Worm (Caenorhabditis elegans): Measurements from ENCODE around the gene C15C7.6.

Gene C15C7.6

ce11 chrX:3204778-3205177 is 34.4 kb upstream of the C15C7.6 start, which contains the start of gene F28B4.1:
F28B4.1 (plus strand) TSS chrX:3205078.
- TF ChIP-seq unc-55 (GFP tag; optimal IDR thresholded peaks at IDR 0.05): no peak
- no peak for TF ChIP-seq ref-2 (tag; optimal IDR thresholded peaks at IDR 0.05)
- no peak for TF ChIP-seq hlh-8 (tag; optimal IDR thresholded peaks at IDR 0.05)
- no peak for TF ChIP-seq ceh-31 (tag; optimal IDR thresholded peaks at IDR 0.05)
- no peak for TF ChIP-seq ceh-6 (GFP tag; optimal IDR thresholded peaks at IDR 0.05)
- no peak for TF ChIP-seq ceh-24 (tag; optimal IDR thresholded peaks at IDR 0.05)
- TF ChIP-seq ceh-14 (tag; optimal IDR thresholded peaks at IDR 0.05): no peak
- no peak for TF ChIP-seq pha-2 (tag; optimal IDR thresholded peaks at IDR 0.05)
- no peak for TF ChIP-seq mec-3 (tag; optimal IDR thresholded peaks at IDR 0.05; ENCODE audit: borderline replicate concordance)
- TF ChIP-seq ceh-9 (tag; optimal IDR thresholded peaks at IDR 0.05): no peak
- TF ChIP-seq nhr-232 (tag; optimal IDR thresholded peaks at IDR 0.05): no peak
- TF ChIP-seq dve-1 (tag; optimal IDR thresholded peaks at IDR 0.05): no peak
- TF ChIP-seq ceh-2 (tag; optimal IDR thresholded peaks at IDR 0.05): no peak
- TF ChIP-seq fax-1 (tag; optimal IDR thresholded peaks at IDR 0.05): no peak
- TF ChIP-seq fkh-10 (GFP tag; optimal IDR thresholded peaks at IDR 0.05): no peak
- no peak for TF ChIP-seq C08G9.2 (tag; optimal IDR thresholded peaks at IDR 0.05)
- TF ChIP-seq sox-2 (GFP tag; IDR thresholded peaks at IDR 0.05): no peak

DNA sequence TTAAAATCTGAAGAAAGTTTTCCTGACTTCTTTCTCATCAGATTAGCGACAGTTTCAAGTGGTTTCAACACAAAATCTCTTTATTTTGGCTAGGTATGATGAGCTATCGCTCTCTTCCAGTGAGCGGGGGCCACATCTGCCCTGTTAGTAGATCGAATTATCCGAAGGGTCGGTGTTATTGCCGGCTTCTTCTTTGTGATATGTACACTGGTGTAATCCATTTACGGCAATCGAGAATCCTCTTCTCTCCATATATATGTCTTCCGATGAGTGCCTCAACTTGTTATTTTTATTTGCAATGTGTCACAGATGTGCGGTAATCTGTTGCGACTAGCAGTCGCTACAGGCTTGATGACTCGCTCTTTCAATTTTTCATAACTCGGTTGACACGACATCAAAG is 32.0 kb upstream of the C15C7.6 start:
- TF ChIP-seq unc-42 (tag; optimal IDR thresholded peaks at IDR 0.05): peak; percentile 75
- TF ChIP-seq ztf-16 (tag; optimal IDR thresholded peaks at IDR 0.05): no peak

- TF ChIP-seq unc-42 (tag; optimal IDR thresholded peaks at IDR 0.05): peak; percentile 7
- no peak for TF ChIP-seq ceh-34 (tag; optimal IDR thresholded peaks at IDR 0.05)
These were observed 28.9 kb upstream of the C15C7.6 start, which contains the start of gene fax-1 for ce11 chrX:3199249-3199648. fax-1 (minus strand) TSS chrX:3199349.

- TF ChIP-seq hlh-8 (tag; optimal IDR thresholded peaks at IDR 0.05) (no peak), unc-42 (tag; optimal IDR thresholded peaks at IDR 0.05) (peak; percentile 60), fkh-6 (tag; optimal IDR thresholded peaks at IDR 0.05) (no peak), dmd-4 (tag; optimal IDR thresholded peaks at IDR 0.05; ENCODE audit: borderline replicate concordance) (no peak), hlh-6 (tag; optimal IDR thresholded peaks at IDR 0.05) (no peak), K02D7.2 (tag; optimal IDR thresholded peaks at IDR 0.05) (no peak), ceh-34 (tag; optimal IDR thresholded peaks at IDR 0.05) (no peak), ceh-31 (tag; optimal IDR thresholded peaks at IDR 0.05) (peak; percentile 10), tbx-2 (tag; optimal IDR thresholded peaks at IDR 0.05) (no peak)
These were observed 27.0 kb upstream of the C15C7.6 start for ce11 chrX:3197319-3197718.

DNA sequence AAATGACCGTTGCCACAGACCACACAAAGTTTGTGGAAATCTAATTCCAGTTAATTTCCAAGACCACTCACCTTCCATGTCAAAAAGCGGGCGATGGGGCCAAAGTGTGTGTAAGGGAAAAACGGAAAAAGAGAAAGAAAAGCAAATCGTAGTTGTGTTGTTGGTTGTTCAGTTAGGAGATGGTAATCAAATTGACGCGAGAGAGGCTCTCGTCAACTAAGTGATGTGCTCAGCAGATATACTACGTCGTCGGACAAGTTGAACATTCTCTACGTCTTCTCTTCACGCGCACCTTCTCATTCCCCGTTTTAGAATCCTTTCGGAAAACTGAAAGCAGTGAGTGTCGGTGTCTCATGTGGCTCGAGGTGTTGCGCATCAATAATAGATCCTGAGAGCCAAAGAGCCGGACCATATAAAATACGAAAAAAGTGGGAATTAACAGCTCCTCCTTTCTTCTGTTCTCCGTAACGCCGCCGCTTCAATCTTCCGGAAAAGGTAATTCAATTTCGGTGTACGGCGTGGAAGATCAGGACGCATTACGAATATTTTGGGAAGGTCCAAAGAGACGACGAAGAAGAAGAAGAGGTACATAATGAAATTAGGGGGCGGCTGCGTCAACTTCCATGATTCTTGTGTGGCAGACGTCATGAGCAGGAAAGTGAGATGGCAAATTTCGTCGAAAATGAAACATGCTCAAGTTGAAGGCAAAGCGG is 21.2 kb upstream of the C15C7.6 start:
- peak; percentile 94 for TF ChIP-seq unc-42 (tag; optimal IDR thresholded peaks at IDR 0.05)
- TF ChIP-seq ceh-31 (tag; optimal IDR thresholded peaks at IDR 0.05): peak; percentile 28
- no peak for TF ChIP-seq ttx-3 (tag; optimal IDR thresholded peaks at IDR 0.05)
- TF ChIP-seq fkh-10 (GFP tag; optimal IDR thresholded peaks at IDR 0.05): peak; percentile 23

ce11 chrX:3190193-3190592 is 19.8 kb upstream of the C15C7.6 start:
- TF ChIP-seq sdc-2 (tag; optimal IDR thresholded peaks at IDR 0.05) (no peak), fkh-10 (GFP tag; optimal IDR thresholded peaks at IDR 0.05) (no peak), unc-55 (GFP tag; optimal IDR thresholded peaks at IDR 0.05) (peak; percentile 79), unc-42 (tag; optimal IDR thresholded peaks at IDR 0.05) (peak; percentile 44), pat-9 (tag; optimal IDR thresholded peaks at IDR 0.05) (no peak), rnt-1 (tag; optimal IDR thresholded peaks at IDR 0.05) (peak; percentile 40)

DNA sequence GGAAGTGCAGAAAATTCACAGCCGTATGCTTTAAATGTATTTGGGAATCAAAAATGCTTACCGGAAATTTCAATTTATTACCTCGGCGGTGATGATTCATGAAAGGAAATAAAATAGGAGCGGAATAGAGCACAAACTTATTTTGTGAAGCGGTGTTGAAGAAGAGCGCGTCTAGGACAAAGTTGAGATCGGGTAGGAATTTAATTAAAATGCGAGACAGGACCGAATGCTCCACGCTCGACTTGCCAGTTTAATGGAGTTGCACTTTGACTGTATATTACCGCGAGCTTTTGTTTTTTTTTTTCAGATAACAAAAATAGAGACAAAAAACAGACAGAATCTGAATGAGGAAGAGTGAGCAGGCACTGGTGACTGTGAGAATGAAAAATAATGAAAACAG is 14.3 kb upstream of the C15C7.6 start:
- TF ChIP-seq unc-42 (tag; optimal IDR thresholded peaks at IDR 0.05) (peak; percentile 63), pax-1 (tag; optimal IDR thresholded peaks at IDR 0.05) (no peak), lim-6 (tag; optimal IDR thresholded peaks at IDR 0.05) (no peak), ceh-14 (tag; optimal IDR thresholded peaks at IDR 0.05) (no peak), hlh-6 (tag; optimal IDR thresholded peaks at IDR 0.05) (no peak), dmd-4 (tag; optimal IDR thresholded peaks at IDR 0.05; ENCODE audit: borderline replicate concordance) (no peak), unc-86 (tag; optimal IDR thresholded peaks at IDR 0.05) (no peak), che-1 (tag; optimal IDR thresholded peaks at IDR 0.05) (no peak)
